Fruit fly (Drosophila melanogaster) whole organism, embryonic: ENCODE measurements around the gene CG12643.

Source experiments
- Awh ChIP-seq: fragments of 200-800 bp; sonication (Bioruptor generic); IDR thresholded peaks from 2 replicates; pipeline ENCODE4, ENCODE4 v1.3.6; 2022; ENCODE audit warnings: missing biosample characterization, missing genetic modification characterization
- CG10979 ChIP-seq: fragments of 200-800 bp; sonication (Bioruptor generic); optimal IDR thresholded peaks from 2 replicates; lab custom pipeline; 2018; ENCODE audit warnings: missing biosample characterization, mild to moderate bottlenecking, missing genetic modification characterization, moderate library complexity
- CG11504 ChIP-seq: fragments of 200-800 bp; sonication (Bioruptor generic); optimal IDR thresholded peaks from 3 replicates; lab custom pipeline; 2019; ENCODE audit warnings: missing biosample characterization, mild to moderate bottlenecking, missing genetic modification characterization, moderate library complexity
- CG13296 ChIP-seq: fragments of 200-800 bp; sonication (Bioruptor generic); optimal IDR thresholded peaks from 3 replicates; lab custom pipeline; 2018; ENCODE audit warnings: missing biosample characterization, mild to moderate bottlenecking, missing genetic modification characterization
- CG13894 ChIP-seq: fragments of 200-800 bp; sonication (Bioruptor generic); optimal IDR thresholded peaks from 3 replicates; lab custom pipeline; 2018; ENCODE audit warnings: missing biosample characterization, mild to moderate bottlenecking, missing genetic modification characterization, moderate library complexity
- CG15514 ChIP-seq: fragments of 200-800 bp; sonication (Bioruptor generic); optimal IDR thresholded peaks from 3 replicates; lab custom pipeline; 2017; ENCODE audit warnings: missing biosample characterization, missing genetic modification characterization, mild to moderate bottlenecking, moderate library complexity, missing genetic modification reagents
- CG17612 ChIP-seq: fragments of 200-800 bp; sonication (Bioruptor generic); IDR thresholded peaks from 2 replicates; pipeline ENCODE4 v1.3.6; 2022; ENCODE audit warnings: missing biosample characterization, missing genetic modification characterization
- CG17829 ChIP-seq: fragments of 200-800 bp; optimal IDR thresholded peaks from 2 replicates; lab custom pipeline; 2019; ENCODE audit warnings: missing biosample characterization, mild to moderate bottlenecking, missing genetic modification characterization, moderate library complexity
- CG3407 ChIP-seq: fragments of 200-800 bp; sonication (Bioruptor generic); optimal IDR thresholded peaks from 2 replicates; lab custom pipeline; 2018; ENCODE audit warnings: missing biosample characterization, mild to moderate bottlenecking, missing genetic modification characterization
- CG5180 ChIP-seq: fragments of 200-800 bp; sonication (Bioruptor generic); optimal IDR thresholded peaks from 3 replicates; lab custom pipeline; 2017; ENCODE audit warnings: missing biosample characterization, missing genetic modification characterization, mild to moderate bottlenecking, moderate library complexity, missing genetic modification reagents
- CG6689 ChIP-seq: fragments of 200-800 bp; sonication (Bioruptor generic); IDR thresholded peaks from 2 replicates; pipeline ENCODE4 v1.3.6; 2022; ENCODE audit warnings: missing biosample characterization, missing genetic modification characterization
- CG7357 ChIP-seq: fragments of 200-800 bp; sonication (Bioruptor generic); IDR thresholded peaks from 3 replicates; pipeline ENCODE4 v1.3.6; 2022; ENCODE audit warnings: missing biosample characterization, missing genetic modification characterization
- CG8281 ChIP-seq: fragments of 200-800 bp; sonication (Bioruptor generic); optimal IDR thresholded peaks from 2 replicates; lab custom pipeline; 2018; ENCODE audit warnings: missing biosample characterization, mild to moderate bottlenecking, missing genetic modification characterization, moderate library complexity
- CHES-1-like ChIP-seq: fragments of 200-800 bp; sonication (Bioruptor generic); optimal IDR thresholded peaks from 2 replicates; lab custom pipeline; 2016; ENCODE audit warnings: missing biosample characterization, missing genetic modification characterization
- CoRest ChIP-seq: fragments of 200-800 bp; sonication (Bioruptor generic); optimal IDR thresholded peaks from 3 replicates; lab custom pipeline; 2018; ENCODE audit warnings: missing biosample characterization, mild to moderate bottlenecking, missing genetic modification characterization, moderate library complexity
- Fer1 ChIP-seq: fragments of 200-800 bp; sonication (Bioruptor generic); optimal IDR thresholded peaks from 2 replicates; lab custom pipeline; 2017; ENCODE audit warnings: missing biosample characterization, mild to moderate bottlenecking, missing genetic modification characterization
- Mrtf ChIP-seq: fragments of 200-800 bp; sonication (Bioruptor generic); IDR thresholded peaks from 3 replicates; pipeline ENCODE4 v1.3.6; 2022; ENCODE audit warnings: missing biosample characterization, missing genetic modification characterization
- NfI ChIP-seq: fragments of 200-800 bp; sonication (Bioruptor generic); optimal IDR thresholded peaks from 3 replicates; lab custom pipeline; 2018; ENCODE audit warnings: missing biosample characterization, mild to moderate bottlenecking, missing genetic modification characterization, moderate library complexity
- PHDP ChIP-seq: fragments of 200-800 bp; sonication (Bioruptor generic); optimal IDR thresholded peaks from 3 replicates; lab custom pipeline; 2018; ENCODE audit warnings: missing biosample characterization, mild to moderate bottlenecking, missing genetic modification characterization, moderate library complexity
- Sox102F ChIP-seq: fragments of 200-800 bp; sonication (Bioruptor generic); optimal IDR thresholded peaks from 2 replicates; lab custom pipeline; 2018; ENCODE audit warnings: missing biosample characterization, mild to moderate bottlenecking, missing genetic modification characterization, moderate library complexity
- Usf ChIP-seq: fragments of 200-800 bp; sonication (Bioruptor generic); optimal IDR thresholded peaks from 2 replicates; lab custom pipeline; 2017; ENCODE audit warnings: missing genotype, missing biosample characterization, missing genetic modification characterization
- Xbp1 ChIP-seq: fragments of 200-800 bp; sonication (Bioruptor generic); optimal IDR thresholded peaks from 3 replicates; lab custom pipeline; 2016; ENCODE audit warnings: missing biosample characterization, mild to moderate bottlenecking, missing genetic modification characterization
- dmrt99B ChIP-seq: fragments of 200-800 bp; sonication (Bioruptor generic); optimal IDR thresholded peaks from 2 replicates; lab custom pipeline; 2018; ENCODE audit warnings: missing biosample characterization, mild to moderate bottlenecking, missing genetic modification characterization, moderate library complexity
- dysf ChIP-seq: fragments of 200-800 bp; sonication (Bioruptor generic); IDR thresholded peaks from 3 replicates; pipeline ENCODE4 v1.3.6; 2022; ENCODE audit warnings: missing biosample characterization, missing genetic modification characterization
- esg ChIP-seq: fragments of 200-800 bp; sonication (Bioruptor generic); conservative IDR thresholded peaks from 2 replicates; pipeline ENCODE4 v1.3.6; 2022; ENCODE audit warnings: missing biosample characterization, missing genetic modification characterization
- fd96Cb ChIP-seq: fragments of 200-800 bp; sonication (Bioruptor generic); optimal IDR thresholded peaks from 2 replicates; lab custom pipeline; 2018; ENCODE audit warnings: missing biosample characterization, mild to moderate bottlenecking, missing genetic modification characterization, moderate library complexity
- grau ChIP-seq: fragments of 200-800 bp; optimal IDR thresholded peaks from 3 replicates; lab custom pipeline; 2019; ENCODE audit warnings: missing biosample characterization, mild to moderate bottlenecking, missing genetic modification characterization, moderate library complexity
- nau ChIP-seq: fragments of 200-800 bp; sonication (Bioruptor generic); optimal IDR thresholded peaks from 3 replicates; lab custom pipeline; 2017; ENCODE audit warnings: missing biosample characterization, mild to moderate bottlenecking, missing genetic modification characterization, missing genetic modification reagents
- onecut ChIP-seq: fragments of 200-800 bp; sonication (Bioruptor generic); IDR thresholded peaks from 2 replicates; pipeline ENCODE4 v1.3.6; 2022; ENCODE audit warnings: missing biosample characterization, missing genetic modification characterization
- pan ChIP-seq, 4 experiments: fragments of >200 bp in 3 of 4; fragments of 200-800 bp in 1 of 4; sonication (Bioruptor generic) in 1 of 4; optimal IDR thresholded peaks in 3 of 4; IDR thresholded peaks in 1 of 4; 2 replicates each; pipeline versions ENCODE4 v1.3.6 to Lab custom; 2017 to 2022; ENCODE audit warnings: missing biosample characterization in 2 of 4, missing genetic modification characterization in 2 of 4, mixed read lengths in 1 of 4
- phol ChIP-seq: fragments of 200-800 bp; sonication (Bioruptor generic); optimal IDR thresholded peaks from 3 replicates; lab custom pipeline; 2018; ENCODE audit warnings: missing biosample characterization, mild to moderate bottlenecking, missing genetic modification characterization, moderate library complexity
- row ChIP-seq: fragments of 200-800 bp; sonication (Bioruptor generic); IDR thresholded peaks from 3 replicates; pipeline ENCODE4 v1.3.6; 2022; ENCODE audit warnings: missing biosample characterization, missing genetic modification characterization
- run ChIP-seq: fragments of 200-800 bp; sonication (Bioruptor generic); optimal IDR thresholded peaks from 3 replicates; lab custom pipeline; 2018; ENCODE audit warnings: missing biosample characterization, mild to moderate bottlenecking, missing genetic modification characterization
- seq ChIP-seq: fragments of 200-800 bp; sonication (Bioruptor generic); IDR thresholded peaks from 2 replicates; pipeline ENCODE4 v1.3.6; 2022; ENCODE audit warnings: missing biosample characterization, missing genetic modification characterization
- sima ChIP-seq: fragments of 200-800 bp; sonication (Bioruptor generic); optimal IDR thresholded peaks from 2 replicates; lab custom pipeline; 2016; ENCODE audit warnings: missing biosample characterization, missing genetic modification characterization
- slbo ChIP-seq: fragments of 200-800 bp; sonication (Bioruptor generic); IDR thresholded peaks from 2 replicates; pipeline ENCODE4 v1.3.6; 2022; ENCODE audit warnings: missing biosample characterization, missing genetic modification characterization
- ssp ChIP-seq: fragments of 200-800 bp; sonication (Bioruptor generic); IDR thresholded peaks from 2 replicates; pipeline ENCODE4 v1.3.6; 2022; ENCODE audit warnings: missing biosample characterization, missing genetic modification characterization
- tap ChIP-seq: fragments of 200-800 bp; optimal IDR thresholded peaks from 3 replicates; lab custom pipeline; 2019; ENCODE audit warnings: missing biosample characterization, mild to moderate bottlenecking, missing genetic modification characterization, moderate library complexity
- tgo ChIP-seq: fragments of 200-800 bp; sonication (Bioruptor generic); IDR thresholded peaks from 3 replicates; pipeline ENCODE4 v1.3.6; 2022; ENCODE audit warnings: missing biosample characterization, missing genetic modification characterization
- tio ChIP-seq: fragments of 200-800 bp; sonication (Bioruptor generic); optimal IDR thresholded peaks from 2 replicates; lab custom pipeline; 2017; ENCODE audit warnings: missing biosample characterization, missing genetic modification characterization, inconsistent platforms
- trem ChIP-seq: fragments of 200-800 bp; optimal IDR thresholded peaks from 3 replicates; lab custom pipeline; 2019; ENCODE audit warnings: missing biosample characterization, mild to moderate bottlenecking, missing genetic modification characterization, moderate library complexity
- unpg ChIP-seq: fragments of 200-800 bp; sonication (Bioruptor generic); optimal IDR thresholded peaks from 3 replicates; lab custom pipeline; 2018; ENCODE audit warnings: missing biosample characterization, mild to moderate bottlenecking, missing genetic modification characterization, moderate library complexity

CG12643 gene

dm6 chrX:10233065-10233464, 32.0 kb downstream of the CG12643 start, which contains the start of gene CG2961 (continued):
- TF ChIP-seq CG11504 (tag; lab: Kevin White, UChicago): peak; percentile 54
- TF ChIP-seq CHES-1-like (GFP tag; lab: Kevin White, UChicago): no peak
- TF ChIP-seq fd96Cb: peak; percentile 32
- TF ChIP-seq Sox102F (GFP tag; lab: Kevin White, UChicago): peak; percentile 64
- TF ChIP-seq dysf (GFP tag; lab: Robert Waterston, UW): peak; percentile 47
- TF ChIP-seq CG13894 (tag; lab: Kevin White, UChicago): no peak
- TF ChIP-seq Usf (GFP tag; lab: Kevin White, UChicago): no peak
- 0 out of 3 replicates have a peak, but pooled peaks have one; percentile 25 for TF ChIP-seq Mrtf (GFP tag; lab: Robert Waterston, UW)
- no peak for TF ChIP-seq CG7357 (GFP tag; lab: Robert Waterston, UW)
- no peak for TF ChIP-seq sima (GFP tag; lab: Kevin White, UChicago)
- TF ChIP-seq tio (GFP tag; lab: Kevin White, UChicago): no peak
- peak; percentile 17; the same call in 1 of the 2 replicates for TF ChIP-seq slbo
- peak; percentile 1 for TF ChIP-seq CG17829 (tag; lab: Kevin White, UChicago)
- peak; percentile 2 for TF ChIP-seq Xbp1 (GFP tag; lab: Kevin White, UChicago)
- peak; percentile 57 for TF ChIP-seq row
- TF ChIP-seq unpg (GFP tag; lab: Kevin White, UChicago): peak; percentile 58
- 0 out of 2 replicates have a peak, but pooled peaks have one; percentile 17 for TF ChIP-seq Awh (GFP tag; lab: Robert Waterston, UW)
- TF ChIP-seq CoRest (tag; lab: Kevin White, UChicago): peak; percentile 13
- TF ChIP-seq esg (GFP tag; lab: Robert Waterston, UW): peak; percentile 43
- 0 out of 2 replicates have a peak, but pooled peaks have one; percentile 11 for TF ChIP-seq ssp (GFP tag; lab: Robert Waterston, UW)
- TF ChIP-seq CG13296 (GFP tag; lab: Kevin White, UChicago): peak; percentile 21
- peak; percentile 50 for TF ChIP-seq tap
- peak; percentile 25 for TF ChIP-seq CG10979
- no peak for TF ChIP-seq CG15514 (GFP tag; lab: Kevin White, UChicago)
- no peak for TF ChIP-seq trem (tag; lab: Kevin White, UChicago)
- TF ChIP-seq Fer1: peak; percentile 5
- TF ChIP-seq seq (GFP tag; lab: Robert Waterston, UW): 0 out of 2 replicates have a peak, but pooled peaks have one; percentile 42
- peak; percentile 23; the same call in 1 of the 3 replicates for TF ChIP-seq tgo
- TF ChIP-seq CG5180 (GFP tag; lab: Kevin White, UChicago): peak; percentile 10
- TF ChIP-seq CG17612 (GFP tag; lab: Robert Waterston, UW): peak; percentile 26; the same call in 1 of the 2 replicates
- TF ChIP-seq run (tag; lab: Kevin White, UChicago): no peak
- TF ChIP-seq CG6689 (GFP tag; lab: Robert Waterston, UW): peak; percentile 41
- TF ChIP-seq grau (tag; lab: Kevin White, UChicago): peak; percentile 45
- peak; percentile 25 for TF ChIP-seq PHDP (tag; lab: Kevin White, UChicago)
- TF ChIP-seq nau: peak; percentile 8
- TF ChIP-seq NfI (GFP tag; lab: Kevin White, UChicago): peak; percentile 2
- no peak for TF ChIP-seq CG3407 (GFP tag; lab: Kevin White, UChicago)
- peak; percentile 63 for TF ChIP-seq dmrt99B (tag; lab: Kevin White, UChicago)
- peak; percentile 43 for TF ChIP-seq phol
- TF ChIP-seq pan (optimal IDR thresholded peaks at IDR 0.05; lab: Kevin White, UChicago): no peak
- peak in 1 of 2 experiments; percentile 57 for TF ChIP-seq pan (GFP tag; optimal IDR thresholded peaks at IDR 0.05 in 1 of 2, IDR thresholded peaks at IDR 0.05 in 1 of 2)
- peak; percentile 5 for TF ChIP-seq CG8281
- peak; percentile 36; the same call in 1 of the 2 replicates for TF ChIP-seq onecut
